Fruit fly (Drosophila melanogaster) whole organism, adult: ENCODE data around the gene CG12877.

Experiments used
- CG11617 ChIP-seq: fragments of 200-800 bp; sonication (Bioruptor generic); optimal IDR thresholded peaks from 2 replicates; lab custom pipeline; 2017; ENCODE audit warnings: mild to moderate bottlenecking, missing biosample characterization, missing genetic modification reagents, missing genetic modification characterization
- CG12768 ChIP-seq: fragments of 200-800 bp; sonication (Bioruptor generic); optimal IDR thresholded peaks from 2 replicates; lab custom pipeline; 2017; ENCODE audit warnings: missing biosample characterization, missing genetic modification characterization, mild to moderate bottlenecking, moderate library complexity, missing genetic modification reagents
- CG14711 ChIP-seq: fragments of 200-800 bp; sonication (Bioruptor generic); optimal IDR thresholded peaks from 2 replicates; lab custom pipeline; 2018; ENCODE audit warnings: missing biosample characterization, mild to moderate bottlenecking, missing genetic modification characterization, moderate library complexity
- CG1620 ChIP-seq: fragments of 200-800 bp; sonication (Bioruptor generic); optimal IDR thresholded peaks from 2 replicates; lab custom pipeline; 2016; ENCODE audit warnings: missing biosample characterization, missing genetic modification characterization
- CG33017 ChIP-seq: fragments of 200-800 bp; sonication (Bioruptor generic); optimal IDR thresholded peaks from 2 replicates; lab custom pipeline; 2018; ENCODE audit warnings: missing biosample characterization, mild to moderate bottlenecking, missing genetic modification characterization, moderate library complexity
- CG5204 ChIP-seq: fragments of 200-800 bp; sonication (Bioruptor generic); optimal IDR thresholded peaks from 2 replicates; lab custom pipeline; 2016; ENCODE audit warnings: missing biosample characterization, missing genetic modification characterization
- CG7045 ChIP-seq: fragments of 200-800 bp; sonication (Bioruptor generic); optimal IDR thresholded peaks from 2 replicates; lab custom pipeline; 2017; ENCODE audit warnings: missing biosample characterization, mild to moderate bottlenecking, missing genetic modification characterization
- CG7101 ChIP-seq: fragments of 200-800 bp; sonication (Bioruptor generic); optimal IDR thresholded peaks from 2 replicates; lab custom pipeline; 2018; ENCODE audit warnings: missing biosample characterization, mild to moderate bottlenecking, missing genetic modification characterization, moderate library complexity
- Clk ChIP-seq: fragments of 200-800 bp; sonication (Bioruptor generic); optimal IDR thresholded peaks from 2 replicates; lab custom pipeline; 2017; ENCODE audit warnings: missing biosample characterization, missing genetic modification characterization
- Crg-1 ChIP-seq: fragments of 200-800 bp; sonication (Bioruptor generic); optimal IDR thresholded peaks from 2 replicates; lab custom pipeline; 2016; ENCODE audit warnings: missing biosample characterization, missing genetic modification characterization
- Hr96 ChIP-seq: fragments of 200-800 bp; sonication (Bioruptor generic); optimal IDR thresholded peaks from 2 replicates; lab custom pipeline; 2016; ENCODE audit warnings: missing biosample characterization, missing genetic modification characterization
- Mnt ChIP-seq: fragments of 200-800 bp; sonication (Bioruptor generic); optimal IDR thresholded peaks from 2 replicates; lab custom pipeline; 2016; ENCODE audit warnings: missing biosample characterization, mild to moderate bottlenecking, missing genetic modification characterization
- bab1 ChIP-seq: fragments of 200-800 bp; sonication (Bioruptor generic); optimal IDR thresholded peaks from 3 replicates; lab custom pipeline; 2019; ENCODE audit warnings: missing biosample characterization, mild to moderate bottlenecking, missing genetic modification characterization, moderate library complexity
- cic ChIP-seq: fragments of 200-800 bp; sonication (Bioruptor generic); optimal IDR thresholded peaks from 2 replicates; lab custom pipeline; 2017; ENCODE audit warnings: missing biosample characterization, mild to moderate bottlenecking, missing genetic modification characterization, moderate library complexity
- cnc ChIP-seq, 2 experiments: fragments of >200 bp; optimal IDR thresholded peaks; 2 replicates each; lab custom pipeline; 2017
- kay ChIP-seq: fragments of 200-800 bp; sonication (Bioruptor generic); peaks from one replicate; lab custom pipeline; 2016; ENCODE audit warnings: missing biosample characterization, missing genetic modification characterization, borderline replicate concordance
- ovo ChIP-seq: fragments of 200-800 bp; sonication (Bioruptor generic); optimal IDR thresholded peaks from 2 replicates; lab custom pipeline; 2016; ENCODE audit warnings: missing biosample characterization, missing genetic modification characterization
- pad ChIP-seq: fragments of 200-800 bp; sonication (Bioruptor generic); optimal IDR thresholded peaks from 3 replicates; lab custom pipeline; 2017; ENCODE audit warnings: missing biosample characterization, missing genetic modification characterization, mild to moderate bottlenecking, moderate library complexity, missing genetic modification reagents
- tj ChIP-seq: fragments of 200-800 bp; sonication (Bioruptor generic); optimal IDR thresholded peaks from 3 replicates; lab custom pipeline; 2017; ENCODE audit warnings: missing biosample characterization, mild to moderate bottlenecking, missing genetic modification characterization, moderate library complexity
- toe ChIP-seq: fragments of 200-800 bp; sonication (Bioruptor generic); optimal IDR thresholded peaks from 2 replicates; lab custom pipeline; 2016; ENCODE audit warnings: missing biosample characterization, missing genetic modification characterization

CG12877 gene

dm6 chr3R:27679019-27679418 lies 27.9 kb upstream of the CG12877 start, which contains the start of gene CG12883:
CG12883 (plus strand) TSS chr3R:27679291.
- peak; percentile 43 for TF ChIP-seq bab1 (GFP tag; lab: Kevin White, UChicago)
- no peak for TF ChIP-seq CG33017

dm6 chr3R:27679667-27680066 lies 27.2 kb upstream of the CG12877 start:
- TF ChIP-seq CG1620: no peak
- TF ChIP-seq ovo (GFP tag; lab: Kevin White, UChicago): no peak
- no peak for TF ChIP-seq bab1 (GFP tag; lab: Kevin White, UChicago)
- no peak for TF ChIP-seq CG7045 (GFP tag; lab: Kevin White, UChicago)
- no peak for TF ChIP-seq CG12768
- no peak for TF ChIP-seq Clk (GFP tag; lab: Kevin White, UChicago)
- no peak for TF ChIP-seq cnc (optimal IDR thresholded peaks at IDR 0.05; lab: Kevin White, UChicago)
- TF ChIP-seq CG33017: no peak
- no peak for TF ChIP-seq tj
- no peak for TF ChIP-seq CG5204 (GFP tag; lab: Kevin White, UChicago)
- TF ChIP-seq CG7101 (tag; lab: Kevin White, UChicago): no peak
- no peak for TF ChIP-seq cic (GFP tag; lab: Kevin White, UChicago)
- no peak for TF ChIP-seq Crg-1
- no peak for TF ChIP-seq kay (GFP tag; lab: Kevin White, UChicago)

- TF ChIP-seq ovo (GFP tag; lab: Kevin White, UChicago): no peak
- TF ChIP-seq kay (GFP tag; lab: Kevin White, UChicago): no peak
- no peak for TF ChIP-seq Crg-1
- no peak for TF ChIP-seq toe (GFP tag; lab: Kevin White, UChicago)
- no peak for TF ChIP-seq Mnt
- no peak for TF ChIP-seq Hr96
- TF ChIP-seq CG7045 (GFP tag; lab: Kevin White, UChicago): no peak
- TF ChIP-seq cic (GFP tag; lab: Kevin White, UChicago): no peak
- no peak for TF ChIP-seq CG11617 (GFP tag; lab: Kevin White, UChicago)
- TF ChIP-seq CG5204 (GFP tag; lab: Kevin White, UChicago): no peak
- TF ChIP-seq tj: no peak
- TF ChIP-seq cnc (optimal IDR thresholded peaks at IDR 0.05; lab: Kevin White, UChicago): no peak
- TF ChIP-seq Clk (GFP tag; lab: Kevin White, UChicago): no peak
- TF ChIP-seq CG33017: no peak
Observed at dm6 chr3R:27681799-27682198, 25.1 kb upstream of the CG12877 start, which contains the start of gene Sce. Sce (minus strand) TSS chr3R:27682029.

dm6 chr3R:27685074-27685473 lies 21.8 kb upstream of the CG12877 start:
- TF ChIP-seq Crg-1: no peak
- peak; percentile 28 for TF ChIP-seq kay (GFP tag; lab: Kevin White, UChicago)

dm6 chr3R:27685539-27686012 lies 21.3 kb upstream of the CG12877 start, which contains the start of gene CG12880:
CG12880 (plus strand) TSS chr3R:27685962.
- no peak for TF ChIP-seq CG33017
- no peak for TF ChIP-seq CG1620
- no peak for TF ChIP-seq toe (GFP tag; lab: Kevin White, UChicago)
- no peak for TF ChIP-seq CG12768
- no peak for TF ChIP-seq CG5204 (GFP tag; lab: Kevin White, UChicago)
- no peak for TF ChIP-seq ovo (GFP tag; lab: Kevin White, UChicago)
- TF ChIP-seq cnc (optimal IDR thresholded peaks at IDR 0.05; lab: Kevin White, UChicago): no peak
- no peak for TF ChIP-seq CG14711 (tag; lab: Kevin White, UChicago)
- TF ChIP-seq cic (GFP tag; lab: Kevin White, UChicago): no peak
- TF ChIP-seq tj: no peak
- no peak for TF ChIP-seq Clk (GFP tag; lab: Kevin White, UChicago)
- TF ChIP-seq kay (GFP tag; lab: Kevin White, UChicago): no peak
- no peak for TF ChIP-seq CG7101 (tag; lab: Kevin White, UChicago)
- TF ChIP-seq Crg-1: no peak
- no peak for TF ChIP-seq pad (GFP tag; lab: Kevin White, UChicago)
- TF ChIP-seq CG11617 (GFP tag; lab: Kevin White, UChicago): no peak
- no peak for TF ChIP-seq bab1 (GFP tag; lab: Kevin White, UChicago)
- no peak for TF ChIP-seq Hr96
- TF ChIP-seq CG7045 (GFP tag; lab: Kevin White, UChicago): no peak

dm6 chr3R:27688034-27688433 lies 18.9 kb upstream of the CG12877 start, which contains the start of gene CG31055:
CG31055 (minus strand) TSS chr3R:27688134.
- TF ChIP-seq tj: no peak
- TF ChIP-seq cic (GFP tag; lab: Kevin White, UChicago): no peak
- no peak for TF ChIP-seq ovo (GFP tag; lab: Kevin White, UChicago)
- TF ChIP-seq CG7101 (tag; lab: Kevin White, UChicago): no peak
- no peak for TF ChIP-seq CG1620
- no peak for TF ChIP-seq Mnt
- TF ChIP-seq Clk (GFP tag; lab: Kevin White, UChicago): no peak
- TF ChIP-seq CG7045 (GFP tag; lab: Kevin White, UChicago): no peak
- no peak for TF ChIP-seq bab1 (GFP tag; lab: Kevin White, UChicago)
- no peak for TF ChIP-seq cnc (optimal IDR thresholded peaks at IDR 0.05; lab: Kevin White, UChicago)
- no peak for TF ChIP-seq Crg-1
- no peak for TF ChIP-seq toe (GFP tag; lab: Kevin White, UChicago)
- TF ChIP-seq CG14711 (tag; lab: Kevin White, UChicago): no peak
- no peak for TF ChIP-seq CG12768
- TF ChIP-seq Hr96: no peak
- TF ChIP-seq CG11617 (GFP tag; lab: Kevin White, UChicago): no peak
- no peak for TF ChIP-seq kay (GFP tag; lab: Kevin White, UChicago)
